Worm (Caenorhabditis elegans): ENCODE data around the gene bath-13.

DNA sequence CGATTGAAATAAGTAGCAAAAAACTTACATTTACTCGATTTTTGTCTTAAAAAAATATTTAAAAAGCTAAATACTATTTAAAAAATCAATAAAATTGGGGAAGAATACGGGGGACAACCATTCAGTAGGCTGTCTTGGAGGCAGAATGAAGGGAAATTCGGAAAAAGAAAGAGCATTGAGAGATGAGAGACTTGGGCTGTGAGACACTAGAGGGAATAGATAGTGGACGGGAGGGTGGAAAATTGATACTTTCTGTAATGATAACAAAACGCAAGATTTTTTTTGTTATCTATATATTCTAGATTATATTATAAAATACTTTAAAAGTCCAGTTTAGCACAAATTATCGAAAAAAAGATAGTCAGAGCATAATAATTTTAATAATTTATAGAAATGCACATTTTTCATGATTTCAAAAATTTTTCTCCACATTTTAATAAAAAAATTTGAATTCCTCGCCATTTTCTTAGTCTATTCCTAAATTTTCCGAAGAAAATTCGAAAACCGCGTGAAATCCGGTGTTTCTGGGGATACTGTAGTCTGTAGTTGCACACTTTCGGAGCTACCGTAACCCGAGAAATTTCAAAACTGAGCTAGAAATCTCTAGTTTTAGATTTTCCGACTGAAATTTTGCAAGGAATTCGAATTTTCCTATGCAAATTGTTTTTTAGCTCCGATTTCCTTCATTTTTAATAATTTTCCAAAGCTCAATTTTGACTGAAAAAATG lies 18.0 kb downstream of the bath-13 start:
- TF ChIP-seq unc-39 (tag; optimal IDR thresholded peaks at IDR 0.05) (no peak), snpc-4 (tag; optimal IDR thresholded peaks at IDR 0.05) (no peak), nhr-76 (tag; optimal IDR thresholded peaks at IDR 0.05) (no peak), blmp-1 (tag; optimal IDR thresholded peaks at IDR 0.05) (no peak), unc-62 (GFP tag; optimal IDR thresholded peaks at IDR 0.05) (no peak), nhr-28 (tag; optimal IDR thresholded peaks at IDR 0.05) (no peak), elt-3 (tag; optimal IDR thresholded peaks at IDR 0.05) (no peak), zip-8 (tag; optimal IDR thresholded peaks at IDR 0.05) (no peak)
